Worm (Caenorhabditis elegans) whole organism, L2 larva: ENCODE measurements around the gene C13F10.6.
A peak's percentile ranks its signal among the peaks of the same experiment; 100 is the strongest.

Experiments
- aly-2 ChIP-seq: fragments of 150-350 bp; optimal IDR thresholded peaks from 2 replicates; lab custom pipeline; 2014; ENCODE audit warnings: missing biosample characterization, missing genetic modification characterization
- elt-1 ChIP-seq: fragments of 150-350 bp; optimal IDR thresholded peaks from 2 replicates; lab custom pipeline; 2014; ENCODE audit warnings: missing biosample characterization, missing genetic modification characterization
- elt-3 ChIP-seq: sonication (generic microtip); optimal IDR thresholded peaks from 2 replicates; lab custom pipeline; 2017; ENCODE audit warnings: missing biosample characterization, missing genetic modification characterization
- gmeb-1 ChIP-seq: fragments of 150-350 bp; optimal IDR thresholded peaks from 2 replicates; lab custom pipeline; 2014; ENCODE audit warnings: missing biosample characterization, missing genetic modification characterization
- mdl-1 ChIP-seq, 2 experiments: fragments of 150-350 bp in 1 of 2; sonication (generic microtip) in 1 of 2; optimal IDR thresholded peaks; 2 replicates each; lab custom pipeline; 2017; ENCODE audit warnings: missing biosample characterization in 2 of 2, missing genetic modification characterization in 2 of 2
- nhr-21 ChIP-seq: fragments of 150-350 bp; optimal IDR thresholded peaks from 2 replicates; lab custom pipeline; 2014; ENCODE audit warnings: missing biosample characterization, missing genetic modification characterization
- nhr-25 ChIP-seq: fragments of 150-350 bp; sonication (generic microtip); optimal IDR thresholded peaks from 3 replicates; lab custom pipeline; 2014; ENCODE audit warnings: missing biosample characterization, missing genetic modification characterization
- nhr-6 ChIP-seq: fragments of 150-350 bp; optimal IDR thresholded peaks from 2 replicates; lab custom pipeline; 2014; ENCODE audit warnings: missing biosample characterization, missing genetic modification characterization
- snpc-4 ChIP-seq: fragments of 150-350 bp; optimal IDR thresholded peaks from 2 replicates; lab custom pipeline; 2014; ENCODE audit warnings: missing biosample characterization, missing genetic modification characterization
- unc-39 ChIP-seq: fragments of 150-350 bp; optimal IDR thresholded peaks from 2 replicates; lab custom pipeline; 2014; ENCODE audit warnings: missing biosample characterization, missing genetic modification characterization
- ztf-4 ChIP-seq: fragments of 150-350 bp; optimal IDR thresholded peaks from 2 replicates; lab custom pipeline; 2014; ENCODE audit warnings: missing biosample characterization, missing genetic modification characterization

DNA sequence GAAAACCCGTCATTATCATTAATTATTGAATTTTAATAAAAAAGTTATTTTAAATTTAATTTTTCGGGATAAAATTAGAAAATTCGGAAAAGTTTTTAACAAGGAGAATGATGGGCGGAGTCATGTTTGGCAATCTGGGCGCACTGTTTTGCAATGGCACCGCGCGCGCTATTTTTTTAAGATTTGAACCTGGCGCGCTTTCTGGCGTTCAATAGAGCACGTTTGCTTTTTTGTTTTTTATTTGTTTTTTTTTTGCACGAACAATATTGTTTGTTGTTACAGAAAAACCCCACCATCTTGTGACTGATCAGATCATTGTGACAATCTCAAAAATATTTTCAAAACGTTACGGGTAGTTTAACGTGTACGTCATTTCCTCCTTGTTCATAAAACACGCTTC lies 16.3 kb upstream of the C13F10.6 start, which contains the start of gene hyls-1:
- TF ChIP-seq gmeb-1 (tag; lab: Kevin White, UChicago) = peak; percentile 97
- peak; percentile 53 for TF ChIP-seq ztf-4
- no peak for TF ChIP-seq elt-1
- no peak for TF ChIP-seq nhr-6 (tag; lab: Kevin White, UChicago)
- TF ChIP-seq nhr-21 = peak; percentile 70
- TF ChIP-seq snpc-4 (tag; lab: Kevin White, UChicago) = peak; percentile 18
- no peak for TF ChIP-seq elt-3
- peak; percentile 85 for TF ChIP-seq nhr-25 (tag; lab: Kevin White, UChicago)
- no peak for TF ChIP-seq unc-39 (tag; lab: Kevin White, UChicago)
- TF ChIP-seq mdl-1 (tag; optimal IDR thresholded peaks at IDR 0.05; lab: Kevin White, UChicago) = no peak
- no peak for TF ChIP-seq aly-2 (tag; lab: Kevin White, UChicago)
